Worm (Caenorhabditis elegans) whole organism, mixed stage, embryonic: ENCODE data around the gene T28A8.4.

Experiments
- M03D4.4 ChIP-seq: sonication (generic microtip); optimal IDR thresholded peaks from 2 replicates; lab custom pipeline; 2017; ENCODE audit warnings: mild to moderate bottlenecking, missing genetic modification characterization, missing compliant biosample characterization
- bed-3 ChIP-seq: fragments of 200-800 bp; sonication (Bioruptor generic); optimal IDR thresholded peaks from 3 replicates; lab custom pipeline; 2018; ENCODE audit warnings: mild to moderate bottlenecking, missing genetic modification characterization, moderate library complexity, missing compliant biosample characterization
- blmp-1 ChIP-seq: fragments of 150-350 bp; optimal IDR thresholded peaks from 2 replicates; lab custom pipeline; 2014; ENCODE audit warnings: missing biosample characterization, missing genetic modification characterization
- ceh-39 ChIP-seq: fragments of 150-350 bp; optimal IDR thresholded peaks from 2 replicates; lab custom pipeline; 2014; ENCODE audit warnings: missing biosample characterization, missing genetic modification characterization
- ceh-43 ChIP-seq: fragments of 200-800 bp; sonication (Bioruptor generic); optimal IDR thresholded peaks from 2 replicates; lab custom pipeline; 2018; ENCODE audit warnings: mild to moderate bottlenecking, missing genetic modification characterization, moderate library complexity, missing compliant biosample characterization
- ceh-83 ChIP-seq: fragments of 200-800 bp; sonication (Bioruptor generic); optimal IDR thresholded peaks from 2 replicates; lab custom pipeline; 2018; ENCODE audit warnings: mild to moderate bottlenecking, missing genetic modification characterization, missing compliant biosample characterization
- ces-1 ChIP-seq: fragments of 150-350 bp; optimal IDR thresholded peaks from 2 replicates; lab custom pipeline; 2014; ENCODE audit warnings: missing biosample characterization, missing genetic modification reagents, missing genetic modification characterization
- cnd-1 ChIP-seq: fragments of 200-800 bp; sonication (Bioruptor generic); optimal IDR thresholded peaks from 2 replicates; lab custom pipeline; 2018; ENCODE audit warnings: mild to moderate bottlenecking, missing genetic modification characterization, missing compliant biosample characterization
- drap-1 ChIP-seq: fragments of 200-800 bp; sonication (Bioruptor generic); optimal IDR thresholded peaks from 3 replicates; lab custom pipeline; 2018; ENCODE audit warnings: mild to moderate bottlenecking, missing genetic modification characterization, missing compliant biosample characterization
- elt-1 ChIP-seq: sonication (generic microtip); optimal IDR thresholded peaks from 2 replicates; lab custom pipeline; 2017; ENCODE audit warnings: missing genetic modification characterization, mild to moderate bottlenecking, missing compliant biosample characterization, antibody characterized with exemption, moderate library complexity, borderline replicate concordance; ENCODE audit not compliant: insufficient read depth
- elt-3 ChIP-seq: fragments of 150-350 bp; optimal IDR thresholded peaks from 2 replicates; lab custom pipeline; 2014; ENCODE audit warnings: missing biosample characterization, missing genetic modification characterization
- flh-1 ChIP-seq: fragments of 200-800 bp; sonication (Bioruptor generic); optimal IDR thresholded peaks from 2 replicates; lab custom pipeline; 2018; ENCODE audit warnings: mild to moderate bottlenecking, missing genetic modification characterization, moderate library complexity, missing compliant biosample characterization
- ham-2 ChIP-seq: fragments of 200-800 bp; sonication (Bioruptor generic); optimal IDR thresholded peaks from 2 replicates; lab custom pipeline; 2018; ENCODE audit warnings: mild to moderate bottlenecking, missing genetic modification characterization, missing compliant biosample characterization
- hlh-1 ChIP-seq: fragments of 150-350 bp; optimal IDR thresholded peaks from 2 replicates; lab custom pipeline; 2014; ENCODE audit warnings: missing biosample characterization, missing genetic modification reagents, missing genetic modification characterization
- lin-13 ChIP-seq: fragments of 150-350 bp; optimal IDR thresholded peaks from 2 replicates; lab custom pipeline; 2014; ENCODE audit warnings: missing biosample characterization, missing genetic modification characterization
- lin-32 ChIP-seq: fragments of 200-800 bp; sonication (Bioruptor generic); optimal IDR thresholded peaks from 2 replicates; lab custom pipeline; 2018; ENCODE audit warnings: mild to moderate bottlenecking, missing genetic modification characterization, missing compliant biosample characterization
- lsy-2 ChIP-seq: fragments of 150-350 bp; optimal IDR thresholded peaks from 2 replicates; lab custom pipeline; 2014; ENCODE audit warnings: missing biosample characterization, missing genetic modification characterization
- mab-5 ChIP-seq: fragments of 150-350 bp; optimal IDR thresholded peaks from 2 replicates; lab custom pipeline; 2014; ENCODE audit warnings: missing biosample characterization, missing genetic modification characterization
- mep-1 ChIP-seq: fragments of 150-350 bp; optimal IDR thresholded peaks from 2 replicates; lab custom pipeline; 2017; ENCODE audit warnings: missing biosample characterization, missing genetic modification reagents, missing genetic modification characterization, inconsistent platforms
- mls-2 ChIP-seq: sonication (generic microtip); optimal IDR thresholded peaks from 2 replicates; lab custom pipeline; 2016; ENCODE audit warnings: mild to moderate bottlenecking, missing genetic modification characterization, moderate library complexity, missing compliant biosample characterization
- nhr-12 ChIP-seq: fragments of 150-350 bp; optimal IDR thresholded peaks from 2 replicates; lab custom pipeline; 2014; ENCODE audit warnings: missing biosample characterization, missing genetic modification characterization
- nhr-2 ChIP-seq: fragments of 150-350 bp; optimal IDR thresholded peaks from 2 replicates; lab custom pipeline; 2014; ENCODE audit warnings: missing biosample characterization, missing genetic modification characterization
- nhr-237 ChIP-seq: fragments of 150-350 bp; optimal IDR thresholded peaks from 2 replicates; lab custom pipeline; 2014; ENCODE audit warnings: missing biosample characterization, missing genetic modification characterization
- nhr-28 ChIP-seq: fragments of 150-350 bp; optimal IDR thresholded peaks from 2 replicates; lab custom pipeline; 2014; ENCODE audit warnings: missing biosample characterization, missing genetic modification characterization
- nhr-76 ChIP-seq: sonication (generic microtip); optimal IDR thresholded peaks from 2 replicates; lab custom pipeline; 2017; ENCODE audit warnings: missing biosample characterization, missing genetic modification characterization
- pha-4 ChIP-seq: fragments of 150-350 bp; optimal IDR thresholded peaks from 2 replicates; lab custom pipeline; 2018; ENCODE audit warnings: missing biosample characterization, missing genetic modification reagents, missing genetic modification characterization
- sem-2 ChIP-seq: fragments of 200-800 bp; sonication (Bioruptor generic); optimal IDR thresholded peaks from 2 replicates; lab custom pipeline; 2018; ENCODE audit warnings: mild to moderate bottlenecking, missing genetic modification characterization, missing compliant biosample characterization
- snpc-4 ChIP-seq: fragments of 150-350 bp; optimal IDR thresholded peaks from 2 replicates; lab custom pipeline; 2014; ENCODE audit warnings: missing biosample characterization, missing genetic modification characterization
- sptf-1 ChIP-seq: sonication (generic microtip); optimal IDR thresholded peaks from 2 replicates; lab custom pipeline; 2017; ENCODE audit warnings: mild to moderate bottlenecking, missing genetic modification characterization, moderate library complexity, missing compliant biosample characterization
- tbx-8 ChIP-seq: fragments of 200-800 bp; sonication (Bioruptor generic); optimal IDR thresholded peaks from 2 replicates; lab custom pipeline; 2018; ENCODE audit warnings: mild to moderate bottlenecking, missing genetic modification characterization, moderate library complexity, missing compliant biosample characterization
- unc-120 ChIP-seq: sonication (generic microtip); optimal IDR thresholded peaks from 2 replicates; lab custom pipeline; 2017; ENCODE audit warnings: missing genetic modification characterization, missing compliant biosample characterization; ENCODE audit not compliant: poor library complexity, severe bottlenecking
- unc-39 ChIP-seq: fragments of 150-350 bp; optimal IDR thresholded peaks from 2 replicates; lab custom pipeline; 2014; ENCODE audit warnings: missing biosample characterization, missing genetic modification characterization
- unc-62 ChIP-seq: fragments of 150-350 bp; optimal IDR thresholded peaks from 2 replicates; lab custom pipeline; 2014; ENCODE audit warnings: missing biosample characterization, missing genetic modification reagents, missing genetic modification characterization
- zip-8 ChIP-seq: fragments of 150-350 bp; optimal IDR thresholded peaks from 2 replicates; lab custom pipeline; 2014; ENCODE audit warnings: missing biosample characterization, missing genetic modification characterization
- ztf-11 ChIP-seq: fragments of 150-350 bp; optimal IDR thresholded peaks from 2 replicates; lab custom pipeline; 2014; ENCODE audit warnings: missing biosample characterization, missing genetic modification characterization

The T28A8.4 gene

DNA sequence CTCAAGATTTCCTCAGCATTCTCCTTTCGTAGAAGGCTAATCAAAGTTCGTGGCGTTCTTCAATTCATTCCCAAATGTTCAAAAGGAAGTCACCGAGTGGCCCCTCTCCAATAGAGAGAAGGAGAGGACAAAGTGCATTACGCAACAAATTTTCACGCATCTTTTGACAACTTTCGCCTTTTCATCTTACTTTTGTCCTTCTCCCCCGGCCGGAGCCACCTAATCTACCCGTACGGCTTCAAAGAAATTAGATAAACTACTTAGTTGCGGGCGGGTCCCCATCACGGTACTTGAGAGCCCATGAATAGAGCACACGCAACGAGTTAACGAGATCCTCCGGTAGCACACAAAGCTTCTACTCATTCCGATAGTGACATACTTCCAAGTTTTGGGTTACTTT is 23.2 kb downstream of the T28A8.4 start:
- TF ChIP-seq zip-8 (tag; lab: Kevin White, UChicago) (peak; percentile 10), unc-39 (tag; lab: Kevin White, UChicago) (no peak), ces-1 (GFP tag; lab: Kevin White, UChicago) (peak; percentile 95)
- TF ChIP-seq, all 35 proteins: peak for 2

DNA sequence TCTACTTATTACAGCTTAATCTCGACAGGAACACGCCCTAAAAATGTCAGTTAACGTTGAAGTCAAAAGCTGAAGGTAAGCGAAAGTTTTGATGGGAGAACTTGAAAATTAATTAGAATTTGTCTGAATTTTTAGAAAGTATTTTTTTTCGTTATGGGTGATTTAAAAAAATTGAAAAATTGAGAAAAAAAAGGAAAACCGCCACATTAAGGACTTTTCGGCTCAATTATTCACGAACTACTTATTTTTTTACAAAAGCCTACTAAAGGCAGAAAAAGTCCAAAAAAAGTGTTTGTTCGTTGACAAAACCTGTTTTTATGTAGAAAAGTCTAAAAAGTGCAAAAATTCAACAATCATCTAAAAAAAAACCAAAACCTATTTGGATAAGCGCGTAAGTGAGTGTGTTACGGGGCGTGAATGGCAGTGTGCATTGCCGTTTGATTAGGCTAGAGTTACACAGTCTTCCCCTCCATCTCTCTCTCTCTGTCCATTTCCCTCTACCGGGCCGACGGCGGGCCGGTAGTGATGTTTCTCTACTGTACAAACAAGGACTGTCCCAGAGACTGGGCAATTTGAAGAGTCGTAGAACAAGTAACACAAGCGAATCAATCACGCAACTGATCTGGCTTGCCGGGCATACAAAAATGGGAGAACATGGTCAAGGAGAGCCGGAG is 24.1 kb downstream of the T28A8.4 start, which contains the start of gene lron-13:
Gene lron-13 (plus strand): TSS at position 15 of the 674 bp plus-strand sequence.
- TF ChIP-seq unc-39 (tag; lab: Kevin White, UChicago) (no peak), pha-4 (tag; lab: Kevin White, UChicago) (peak; percentile 43)

DNA sequence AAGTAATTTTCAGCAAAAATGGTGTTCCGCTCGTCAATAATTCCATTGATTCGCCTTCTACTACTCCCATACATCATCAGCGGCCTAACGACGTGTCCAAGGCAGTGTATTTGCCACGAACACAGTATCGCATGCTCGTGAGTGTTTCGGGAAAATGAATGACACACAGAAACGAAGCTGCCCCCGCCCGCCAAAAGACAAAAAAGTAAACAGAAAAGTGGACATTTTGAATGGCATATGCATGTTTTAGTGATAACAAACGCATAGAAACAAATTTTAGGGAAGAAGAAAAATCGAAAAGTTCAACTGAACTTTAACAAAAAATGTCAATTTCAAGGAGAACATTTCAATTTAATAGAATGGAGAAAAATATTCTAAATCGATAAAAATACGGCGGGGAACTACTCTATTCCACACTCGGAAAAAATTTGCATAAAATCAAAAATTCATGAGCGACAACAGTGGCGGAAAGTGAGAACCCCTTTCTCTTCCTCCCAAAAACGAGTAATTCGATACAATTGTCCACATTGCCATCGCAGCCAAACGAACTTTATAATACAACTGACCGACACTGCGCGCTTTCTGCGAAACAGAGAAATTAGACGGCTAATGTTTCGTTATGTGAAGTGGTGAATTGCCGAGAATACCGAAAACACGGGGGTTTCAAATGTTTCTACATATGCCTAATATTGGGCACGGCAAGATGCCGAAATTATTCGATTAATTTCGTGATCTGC is 25.2 kb downstream of the T28A8.4 start:
- TF ChIP-seq ces-1 (GFP tag; lab: Kevin White, UChicago): peak; percentile 37
- no peak for TF ChIP-seq unc-62 (GFP tag; lab: Kevin White, UChicago)

DNA sequence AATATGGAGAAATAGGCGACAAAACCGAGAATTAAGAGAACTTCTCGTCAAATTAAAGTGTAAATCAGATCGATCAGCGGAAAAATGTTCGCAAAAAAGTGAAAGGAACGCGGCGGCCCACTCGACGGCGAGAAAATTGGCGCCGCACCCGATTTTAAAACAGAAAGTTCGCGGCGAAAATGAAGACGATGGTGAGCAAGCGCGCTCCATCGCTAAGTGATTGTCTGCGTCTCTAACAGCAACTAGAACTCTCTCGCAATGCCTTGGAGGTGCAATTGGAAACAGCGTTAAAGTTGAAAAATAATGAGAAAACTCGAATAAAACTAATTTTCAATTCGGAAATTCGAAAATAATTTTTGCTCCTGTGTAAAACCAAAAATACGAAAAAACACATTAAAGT is 26.5 kb downstream of the T28A8.4 start:
- TF ChIP-seq ceh-43 (GFP tag; lab: Kevin White, UChicago) (no peak), M03D4.4 (tag; lab: Kevin White, UChicago) (no peak), nhr-76 (no peak), ces-1 (GFP tag; lab: Kevin White, UChicago) (peak; percentile 61), sptf-1 (tag; lab: Kevin White, UChicago) (no peak), ztf-11 (tag; lab: Kevin White, UChicago) (no peak), lin-32 (no peak), lin-13 (tag; lab: Kevin White, UChicago) (peak; percentile 67), flh-1 (no peak), unc-39 (tag; lab: Kevin White, UChicago) (no peak), nhr-2 (no peak), bed-3 (no peak), nhr-12 (tag; lab: Kevin White, UChicago) (no peak), drap-1 (GFP tag; lab: Kevin White, UChicago) (no peak), elt-3 (tag; lab: Kevin White, UChicago) (no peak), mab-5 (no peak), ceh-83 (no peak), nhr-28 (no peak), tbx-8 (no peak), hlh-1 (no peak), mep-1 (tag; lab: Kevin White, UChicago) (no peak), zip-8 (tag; lab: Kevin White, UChicago) (no peak), cnd-1 (tag; lab: Kevin White, UChicago) (no peak), nhr-237 (tag; lab: Kevin White, UChicago) (peak; percentile 43), unc-120 (tag; lab: Kevin White, UChicago) (no peak), ham-2 (GFP tag; lab: Kevin White, UChicago) (no peak), snpc-4 (tag; lab: Kevin White, UChicago) (no peak), sem-2 (GFP tag; lab: Kevin White, UChicago) (no peak), unc-62 (GFP tag; lab: Kevin White, UChicago) (no peak), mls-2 (tag; lab: Kevin White, UChicago) (no peak), ceh-39 (tag; lab: Kevin White, UChicago) (no peak), pha-4 (tag; lab: Kevin White, UChicago) (peak; percentile 33), elt-1 (tag; lab: Kevin White, UChicago) (no peak), blmp-1 (tag; lab: Kevin White, UChicago) (peak; percentile 23), lsy-2 (tag; lab: Kevin White, UChicago) (peak; percentile 18)
